Fruit fly (Drosophila melanogaster): ENCODE results near the gene CG7766.

The CG7766 gene

dm6 chrX:9074040-9074439 is 29.5 kb downstream of the CG7766 start:
- TF ChIP-seq Pif1A (GFP tag; optimal IDR thresholded peaks at IDR 0.05) (no peak), CG8301 (tag; optimal IDR thresholded peaks at IDR 0.05) (no peak), CG8159 (tag; optimal IDR thresholded peaks at IDR 0.05) (no peak), CG13204 (GFP tag; optimal IDR thresholded peaks at IDR 0.05) (no peak), gl (tag; optimal IDR thresholded peaks at IDR 0.05) (no peak), D1 (tag; optimal IDR thresholded peaks at IDR 0.05) (no peak), Pif1B (GFP tag; optimal IDR thresholded peaks at IDR 0.05) (no peak), EcR (GFP tag; optimal IDR thresholded peaks at IDR 0.05) (no peak), CG14655 (GFP tag; optimal IDR thresholded peaks at IDR 0.05) (no peak), Snoo (tag; optimal IDR thresholded peaks at IDR 0.05) (no peak), CG12605 (GFP tag; IDR thresholded peaks at IDR 0.05) (no peak), CG10348 (GFP tag; IDR thresholded peaks at IDR 0.05) (no peak), rn (GFP tag; IDR thresholded peaks at IDR 0.05) (no peak), fd96Ca (GFP tag; IDR thresholded peaks at IDR 0.05) (no peak), CG34367 (tag; optimal IDR thresholded peaks at IDR 0.05) (no peak)

dm6 chrX:9071308-9071707 is 32.2 kb downstream of the CG7766 start, which contains the start of gene CG10970:
Gene CG10970, minus strand, starts transcription at chrX:9071408.
- TF ChIP-seq Ets98B (GFP tag; IDR thresholded peaks at IDR 0.05) (no peak), D1 (tag; optimal IDR thresholded peaks at IDR 0.05) (no peak), CG15710 (tag; optimal IDR thresholded peaks at IDR 0.05) (no peak), CG9948 (tag; optimal IDR thresholded peaks at IDR 0.05) (no peak)

- TF ChIP-seq Pif1B (GFP tag; optimal IDR thresholded peaks at IDR 0.05) = peak; percentile 63
- peak; percentile 55 for TF ChIP-seq CG32121 (GFP tag; IDR thresholded peaks at IDR 0.05)
- TF ChIP-seq D1 (tag; optimal IDR thresholded peaks at IDR 0.05) = no peak
- peak; percentile 75 for TF ChIP-seq CG34367 (tag; optimal IDR thresholded peaks at IDR 0.05)
- peak; percentile 76 for TF ChIP-seq CG14655 (GFP tag; optimal IDR thresholded peaks at IDR 0.05)
- TF ChIP-seq Pif1A (GFP tag; optimal IDR thresholded peaks at IDR 0.05) = peak; percentile 67
- TF ChIP-seq CG13204 (GFP tag; optimal IDR thresholded peaks at IDR 0.05) = peak; percentile 44
- peak; percentile 37 for TF ChIP-seq CG9948 (tag; optimal IDR thresholded peaks at IDR 0.05)
- peak; percentile 68 for TF ChIP-seq CG15710 (tag; optimal IDR thresholded peaks at IDR 0.05)
- TF ChIP-seq CG8159 (tag; optimal IDR thresholded peaks at IDR 0.05) = peak; percentile 75
- TF ChIP-seq EcR (GFP tag; optimal IDR thresholded peaks at IDR 0.05) = peak; percentile 6
- no peak for TF ChIP-seq CG10348 (GFP tag; IDR thresholded peaks at IDR 0.05)
- TF ChIP-seq gl (tag; optimal IDR thresholded peaks at IDR 0.05) = peak; percentile 63
- peak; percentile 75 for TF ChIP-seq CG12605 (GFP tag; IDR thresholded peaks at IDR 0.05)
- peak; percentile 83 for TF ChIP-seq Ets98B (GFP tag; IDR thresholded peaks at IDR 0.05)
- peak; percentile 55; the same call in 1 of the 2 replicates for TF ChIP-seq rn (GFP tag; IDR thresholded peaks at IDR 0.05)
- TF ChIP-seq Snoo (tag; optimal IDR thresholded peaks at IDR 0.05) = no peak
- peak; percentile 74 for TF ChIP-seq CG8301 (tag; optimal IDR thresholded peaks at IDR 0.05)
- TF ChIP-seq CG4496 (GFP tag; IDR thresholded peaks at IDR 0.05) = peak; percentile 92
- peak; percentile 88 for TF ChIP-seq fd96Ca (GFP tag; IDR thresholded peaks at IDR 0.05)
- TF ChIP-seq CG17806 (tag; optimal IDR thresholded peaks at IDR 0.05) = peak; percentile 64
Observed at dm6 chrX:9068822-9069221, 34.7 kb downstream of the CG7766 start.

- TF ChIP-seq EcR (GFP tag; optimal IDR thresholded peaks at IDR 0.05) (no peak), CG12605 (GFP tag; IDR thresholded peaks at IDR 0.05) (no peak), Pif1A (GFP tag; optimal IDR thresholded peaks at IDR 0.05) (peak; percentile 9), CG8159 (tag; optimal IDR thresholded peaks at IDR 0.05) (peak; percentile 16), CG4496 (GFP tag; IDR thresholded peaks at IDR 0.05) (peak; percentile 52; the same call in 1 of the 3 replicates), CG13204 (GFP tag; optimal IDR thresholded peaks at IDR 0.05) (no peak), Ets98B (GFP tag; IDR thresholded peaks at IDR 0.05) (peak; percentile 20; the same call in 1 of the 2 replicates), CG8301 (tag; optimal IDR thresholded peaks at IDR 0.05) (no peak), CG14655 (GFP tag; optimal IDR thresholded peaks at IDR 0.05) (peak; percentile 18), CG15710 (tag; optimal IDR thresholded peaks at IDR 0.05) (peak; percentile 32), CG32121 (GFP tag; IDR thresholded peaks at IDR 0.05) (peak; percentile 9; the same call in 1 of the 2 replicates), CG34367 (tag; optimal IDR thresholded peaks at IDR 0.05) (peak; percentile 37), Pif1B (GFP tag; optimal IDR thresholded peaks at IDR 0.05) (peak; percentile 6), fd96Ca (GFP tag; IDR thresholded peaks at IDR 0.05) (peak; percentile 26; the same call in 1 of the 3 replicates)
Observed at dm6 chrX:9067754-9068477, 35.6 kb downstream of the CG7766 start, which contains the start of gene CG15365. Gene CG15365, minus strand, starts transcription at chrX:9067983.

dm6 chrX:9066802-9067489 is 36.6 kb downstream of the CG7766 start:
- TF ChIP-seq CG32121 (GFP tag; IDR thresholded peaks at IDR 0.05) = peak; percentile 85
- TF ChIP-seq gl (tag; optimal IDR thresholded peaks at IDR 0.05) = peak; percentile 28
- peak; percentile 81 for TF ChIP-seq Ets98B (GFP tag; IDR thresholded peaks at IDR 0.05)
- peak; percentile 77 for TF ChIP-seq CG15710 (tag; optimal IDR thresholded peaks at IDR 0.05)
- peak; percentile 65; the same call in 2 of the 3 replicates for TF ChIP-seq fd96Ca (GFP tag; IDR thresholded peaks at IDR 0.05)
- TF ChIP-seq rn (GFP tag; IDR thresholded peaks at IDR 0.05) = peak; percentile 60
- peak; percentile 55; the same call in 1 of the 2 replicates for TF ChIP-seq CG12605 (GFP tag; IDR thresholded peaks at IDR 0.05)
- peak; percentile 80 for TF ChIP-seq Snoo (tag; optimal IDR thresholded peaks at IDR 0.05)
- TF ChIP-seq CG34367 (tag; optimal IDR thresholded peaks at IDR 0.05) = peak; percentile 56
- no peak for TF ChIP-seq CG10348 (GFP tag; IDR thresholded peaks at IDR 0.05)
- TF ChIP-seq CG17806 (tag; optimal IDR thresholded peaks at IDR 0.05) = peak; percentile 72
- peak; percentile 81 for TF ChIP-seq CG8159 (tag; optimal IDR thresholded peaks at IDR 0.05)
- peak; percentile 42 for TF ChIP-seq CG13204 (GFP tag; optimal IDR thresholded peaks at IDR 0.05)
- peak; percentile 56 for TF ChIP-seq EcR (GFP tag; optimal IDR thresholded peaks at IDR 0.05)
- TF ChIP-seq CG14655 (GFP tag; optimal IDR thresholded peaks at IDR 0.05) = peak; percentile 65
- peak; percentile 79 for TF ChIP-seq Pif1B (GFP tag; optimal IDR thresholded peaks at IDR 0.05)
- peak; percentile 75 for TF ChIP-seq Pif1A (GFP tag; optimal IDR thresholded peaks at IDR 0.05)
- TF ChIP-seq CG4496 (GFP tag; IDR thresholded peaks at IDR 0.05) = peak; percentile 87
- TF ChIP-seq CG9948 (tag; optimal IDR thresholded peaks at IDR 0.05) = peak; percentile 60
- peak; percentile 59 for TF ChIP-seq CG8301 (tag; optimal IDR thresholded peaks at IDR 0.05)
- peak; percentile 62 for TF ChIP-seq D1 (tag; optimal IDR thresholded peaks at IDR 0.05)
